Worm (Caenorhabditis elegans): ENCODE measurements around the gene R07E3.7.

The R07E3.7 gene

ce11 chrX:10297410-10297809, 58.1 kb downstream of the R07E3.7 start:
- TF ChIP-seq med-1 (GFP tag; optimal IDR thresholded peaks at IDR 0.05; ENCODE audit: insufficient read depth): no peak
- TF ChIP-seq klf-2 (GFP tag; conservative IDR thresholded peaks at IDR 0.05): no peak
